Fruit fly (Drosophila melanogaster): Measurements from ENCODE around the gene ssp2.

ssp2 gene

dm6 chr3L:13993233-13993741 is 28.3 kb downstream of the ssp2 start, which contains the start of gene CG17364:
CG17364 (minus strand) TSS chr3L:13993400.
- TF ChIP-seq CG17801 (GFP tag; optimal IDR thresholded peaks at IDR 0.05; ENCODE audit: partially characterized antibody), result no peak

DNA sequence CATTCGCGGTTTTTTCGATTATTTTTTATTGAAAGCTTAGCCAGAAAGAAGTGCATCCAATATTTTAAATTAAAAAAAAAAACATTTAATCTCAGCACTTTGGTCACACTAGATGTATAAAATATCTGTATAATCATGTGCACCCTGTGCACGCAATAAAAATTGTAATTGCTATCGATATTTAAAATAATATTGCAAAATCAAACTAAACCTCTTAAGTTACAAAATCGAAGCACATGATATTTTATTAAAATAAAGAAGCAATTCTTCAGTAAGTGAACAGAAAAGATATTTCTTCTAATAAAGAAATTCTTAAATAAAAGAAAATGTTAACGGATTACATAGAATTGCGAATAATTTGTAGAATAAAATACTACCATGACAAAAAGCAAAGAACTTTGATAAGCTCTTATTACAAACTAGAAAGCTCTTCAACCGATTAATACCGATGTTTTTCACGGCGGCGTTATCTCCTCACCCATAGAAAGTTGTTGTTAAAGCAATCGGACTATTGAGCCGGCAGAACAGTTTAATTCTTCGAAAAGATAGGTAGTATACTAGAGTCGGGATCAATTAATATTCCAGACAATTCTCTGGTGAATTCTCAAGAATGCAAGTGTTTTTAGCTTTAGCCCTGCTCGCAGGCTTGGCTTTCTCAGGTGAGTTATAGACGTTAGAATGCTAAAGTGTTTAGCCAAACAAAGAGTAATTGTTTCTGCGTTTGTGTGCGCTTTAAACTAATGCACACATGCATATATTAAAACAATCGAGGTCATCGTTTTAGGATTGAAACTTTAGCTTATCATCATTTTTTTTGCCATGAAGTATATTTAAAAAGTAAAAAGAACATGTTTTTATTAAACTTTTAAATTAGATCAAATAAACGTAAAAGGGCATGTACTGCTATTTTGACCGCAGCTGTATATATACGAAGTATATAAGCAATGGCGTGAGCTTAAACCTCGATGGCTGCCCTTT is 29.0 kb downstream of the ssp2 start, which contains the start of gene CtsK1:
TSS of gene CtsK1 (plus strand) at position 490 of the 978 bp plus-strand sequence.
- peak; percentile 66 for TF ChIP-seq CG17801 (GFP tag; optimal IDR thresholded peaks at IDR 0.05; ENCODE audit: partially characterized antibody)

DNA sequence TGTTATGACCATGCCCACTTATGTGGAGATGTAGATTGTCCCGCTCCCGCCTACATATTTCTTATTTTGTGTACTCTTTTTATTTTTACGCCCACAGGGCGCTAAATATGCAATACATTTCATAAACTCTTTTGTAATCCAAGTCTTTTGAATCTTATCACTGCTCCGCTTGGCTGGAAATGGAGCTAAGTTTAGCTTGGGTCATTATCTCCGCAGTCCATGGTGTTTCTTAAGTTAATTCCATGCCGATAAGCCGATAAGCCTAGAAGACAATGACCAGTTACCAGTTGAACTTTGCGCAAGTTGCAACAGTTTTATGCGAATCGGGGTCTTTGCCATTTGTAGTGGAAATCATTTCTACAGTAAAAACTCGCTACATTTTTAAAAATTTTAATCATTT is 31.4 kb downstream of the ssp2 start:
- TF ChIP-seq CG17801 (GFP tag; optimal IDR thresholded peaks at IDR 0.05; ENCODE audit: partially characterized antibody), result no peak

dm6 chr3L:13996992-13997391 is 32.0 kb downstream of the ssp2 start, which contains the start of gene CG17361:
CG17361 (plus strand) TSS chr3L:13997191.
- TF ChIP-seq CG17801 (GFP tag; optimal IDR thresholded peaks at IDR 0.05; ENCODE audit: partially characterized antibody), result no peak

- TF ChIP-seq CG17801 (GFP tag; optimal IDR thresholded peaks at IDR 0.05; ENCODE audit: partially characterized antibody), result no peak
Measured at dm6 chr3L:13999204-13999603, 34.2 kb downstream of the ssp2 start, which contains the start of gene CG17359. CG17359 (minus strand) TSS chr3L:13999251.

- TF ChIP-seq CG17801 (GFP tag; optimal IDR thresholded peaks at IDR 0.05; ENCODE audit: partially characterized antibody), result no peak
Measured at dm6 chr3L:14001658-14002523, 36.9 kb downstream of the ssp2 start, which contains the start of the genes Nprl3 and upSET. Nprl3 (minus strand) TSS chr3L:14001880. upSET (plus strand) TSS chr3L:14002127.

dm6 chr3L:14002524-14003135 is 37.6 kb downstream of the ssp2 start:
- no peak for TF ChIP-seq CG17801 (GFP tag; optimal IDR thresholded peaks at IDR 0.05; ENCODE audit: partially characterized antibody)

DNA sequence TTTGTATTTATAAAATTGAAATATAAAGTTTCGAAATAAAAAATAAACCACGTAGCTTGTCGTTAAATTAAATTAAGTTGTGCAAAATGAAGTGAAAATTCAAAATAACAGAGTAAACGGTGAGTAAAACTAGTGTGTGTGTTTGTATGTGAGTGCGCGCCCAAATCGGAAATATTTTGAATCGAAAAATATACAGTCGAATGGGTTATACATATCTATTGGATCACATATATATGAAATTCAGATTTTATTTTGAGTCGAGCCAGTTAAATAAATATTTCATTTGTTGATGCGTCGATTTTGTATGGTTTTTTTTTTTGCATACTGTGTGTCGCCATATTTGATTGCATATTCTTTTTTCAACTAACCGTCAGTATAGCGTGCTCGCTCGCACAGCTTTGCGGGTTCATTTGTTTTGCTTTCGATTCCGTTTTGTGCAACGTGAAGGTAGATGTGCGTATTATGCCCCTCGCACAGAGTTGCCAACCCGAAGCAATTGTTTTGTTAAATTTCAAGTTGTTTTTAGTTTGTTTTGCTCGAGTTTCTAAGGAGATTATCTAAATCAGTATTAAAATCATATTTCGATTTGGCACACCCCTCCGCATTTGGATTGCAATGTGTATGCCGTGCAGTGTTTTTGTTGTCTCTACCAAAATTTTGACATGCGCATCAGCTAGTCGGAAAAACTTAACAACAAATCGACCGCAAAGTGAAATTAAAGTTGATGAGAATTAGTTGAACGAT is 38.5 kb downstream of the ssp2 start:
- TF ChIP-seq CG17801 (GFP tag; optimal IDR thresholded peaks at IDR 0.05; ENCODE audit: partially characterized antibody), result no peak

DNA sequence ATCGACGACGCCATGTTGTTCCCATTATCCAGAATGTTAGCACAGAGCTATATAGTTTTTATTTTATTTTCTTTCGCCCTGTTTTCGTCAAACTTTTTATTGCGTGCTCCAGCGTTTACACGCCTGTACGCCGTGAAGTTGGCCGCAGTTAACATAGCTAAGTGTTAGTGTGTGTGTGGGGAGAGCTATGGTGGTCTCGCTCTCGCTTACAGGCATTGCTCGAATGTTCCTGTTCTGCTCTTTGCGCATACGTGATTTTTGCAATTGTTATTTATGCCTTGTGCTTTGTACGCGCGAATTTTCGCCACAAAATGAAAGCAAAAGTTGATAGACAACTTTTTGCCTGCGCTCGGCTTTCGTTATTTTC is 39.0 kb downstream of the ssp2 start:
- no peak for TF ChIP-seq CG17801 (GFP tag; optimal IDR thresholded peaks at IDR 0.05; ENCODE audit: partially characterized antibody)

- TF ChIP-seq CG17801 (GFP tag; optimal IDR thresholded peaks at IDR 0.05; ENCODE audit: partially characterized antibody), result peak; percentile 95
Measured at dm6 chr3L:14004963-14005458, 40.0 kb downstream of the ssp2 start.

dm6 chr3L:14005627-14006287 is 40.8 kb downstream of the ssp2 start:
- peak; percentile 28 for TF ChIP-seq CG17801 (GFP tag; optimal IDR thresholded peaks at IDR 0.05; ENCODE audit: partially characterized antibody)

DNA sequence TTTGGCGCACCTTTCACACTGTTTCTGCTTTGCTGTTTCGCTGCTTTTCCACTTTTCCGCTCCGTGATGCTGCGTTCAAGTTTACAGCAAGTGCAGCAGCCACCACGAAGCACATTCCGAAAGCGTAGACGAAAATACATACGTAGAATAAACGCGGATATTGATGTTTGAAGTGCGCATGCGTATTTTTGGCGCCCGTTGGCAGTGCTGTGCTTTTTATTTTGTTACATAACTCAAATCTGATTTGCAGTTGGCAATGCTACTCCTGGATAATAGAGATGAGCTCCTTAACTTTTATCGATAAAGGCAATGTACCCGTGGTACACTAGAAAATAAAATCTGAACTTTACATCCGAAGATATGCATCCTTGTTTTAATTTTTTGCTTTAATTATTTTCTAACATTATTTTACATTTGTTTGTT is 41.7 kb downstream of the ssp2 start:
- TF ChIP-seq CG17801 (GFP tag; optimal IDR thresholded peaks at IDR 0.05; ENCODE audit: partially characterized antibody), result peak; percentile 42
